Worm (Caenorhabditis elegans): ENCODE data around the gene lex-1.
A peak's percentile ranks its signal among the peaks of the same experiment; 100 is the strongest.

The lex-1 gene

DNA sequence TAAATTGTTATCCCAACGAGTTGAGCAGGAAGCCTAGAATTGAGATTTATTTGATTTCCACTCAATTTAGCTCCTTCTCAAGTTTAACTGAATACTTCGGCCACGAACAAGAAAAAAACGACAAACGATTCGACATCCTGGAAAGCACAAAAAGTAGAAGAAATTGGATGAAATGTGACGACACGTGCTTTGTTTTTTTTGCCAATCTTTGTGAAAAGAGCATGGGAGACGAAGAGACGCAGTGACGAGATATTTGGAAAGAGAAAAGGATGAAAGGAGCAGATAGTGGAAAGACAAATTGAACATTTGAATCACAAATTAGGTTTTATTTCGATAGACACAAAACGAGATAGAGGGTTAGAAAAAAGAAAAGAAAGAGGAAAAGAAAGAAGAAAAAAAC is 35.2 kb downstream of the lex-1 start (continued):
- no peak for TF ChIP-seq ztf-11 (tag; optimal IDR thresholded peaks at IDR 0.05)

DNA sequence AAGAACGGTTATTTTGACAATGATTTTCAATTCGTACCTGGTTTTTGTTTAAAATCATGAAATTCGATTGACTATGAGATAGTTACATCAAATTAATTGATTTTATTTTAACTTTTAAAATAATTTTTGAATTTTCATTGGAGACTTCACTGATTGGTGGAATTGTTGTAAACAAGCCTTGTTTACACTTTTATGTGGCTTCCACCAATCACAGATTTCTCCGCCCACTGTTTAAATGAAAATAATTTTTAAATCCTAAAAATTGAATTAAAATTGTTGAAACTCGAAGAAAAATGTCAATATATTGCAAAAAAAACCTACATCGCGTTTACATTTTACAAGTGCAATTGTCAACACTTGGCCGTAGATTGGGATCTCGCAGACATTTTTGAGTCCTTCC is 41.3 kb downstream of the lex-1 start:
- no peak for TF ChIP-seq lin-13 (GFP tag; optimal IDR thresholded peaks at IDR 0.05)
- no peak for TF ChIP-seq mab-5 (tag; optimal IDR thresholded peaks at IDR 0.05)
- TF ChIP-seq ZK546.5 (tag; optimal IDR thresholded peaks at IDR 0.05), result no peak
- no peak for TF ChIP-seq R02D3.7 (tag; optimal IDR thresholded peaks at IDR 0.05)
- no peak for TF ChIP-seq lin-11 (tag; optimal IDR thresholded peaks at IDR 0.05)
- TF ChIP-seq peb-1 (tag; optimal IDR thresholded peaks at IDR 0.05), result no peak
- TF ChIP-seq ceh-16 (tag; optimal IDR thresholded peaks at IDR 0.05), result no peak
- no peak for TF ChIP-seq skn-1 (tag; optimal IDR thresholded peaks at IDR 0.05)
- no peak for TF ChIP-seq ztf-1 (GFP tag; conservative IDR thresholded peaks at IDR 0.05)
- TF ChIP-seq ztf-4 (tag; optimal IDR thresholded peaks at IDR 0.05), result no peak
- no peak for TF ChIP-seq lin-39 (tag; optimal IDR thresholded peaks at IDR 0.05)

DNA sequence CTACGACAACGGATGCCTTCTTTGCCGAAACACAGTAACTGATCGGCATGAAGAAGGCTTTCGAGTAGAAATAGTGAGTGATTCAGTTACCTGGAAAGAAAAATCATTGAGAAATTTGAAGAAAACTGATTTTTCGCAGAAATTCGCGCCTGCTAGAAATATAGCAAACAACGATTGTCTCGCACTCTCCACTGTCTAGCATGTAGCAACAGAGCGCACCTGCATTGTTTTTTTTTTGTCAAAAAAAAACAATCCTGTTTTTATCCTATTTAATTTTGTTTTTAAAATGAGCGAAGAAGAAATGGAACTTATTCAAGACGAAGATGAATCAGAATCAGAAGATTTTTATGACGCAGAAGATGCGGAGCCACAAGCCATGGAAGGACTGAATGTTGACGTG is 41.8 kb downstream of the lex-1 start, which contains the start of the genes ddb-1 and M18.6:
TSS of gene ddb-1 (minus strand) at position 90 of the 400 bp plus-strand sequence.
TSS of gene M18.6 (plus strand) at position 235 of the 400 bp plus-strand sequence.
- TF ChIP-seq C34F6.9 (tag; optimal IDR thresholded peaks at IDR 0.05), result peak; percentile 71
- peak; percentile 68 for TF ChIP-seq unc-55 (GFP tag; optimal IDR thresholded peaks at IDR 0.05)
- TF ChIP-seq mbf-1 (tag; optimal IDR thresholded peaks at IDR 0.05), result no peak
- TF ChIP-seq nhr-11 (tag; optimal IDR thresholded peaks at IDR 0.05), result no peak
- TF ChIP-seq sem-4 (tag; optimal IDR thresholded peaks at IDR 0.05), result no peak
- TF ChIP-seq lin-11 (tag; optimal IDR thresholded peaks at IDR 0.05), result no peak
- peak in 1 of 2 experiments; percentile 55 for TF ChIP-seq lsy-2 (tag; optimal IDR thresholded peaks at IDR 0.05)
- TF ChIP-seq fos-1 (tag; optimal IDR thresholded peaks at IDR 0.05), result no peak
- TF ChIP-seq gmeb-1 (tag; optimal IDR thresholded peaks at IDR 0.05), result no peak
- TF ChIP-seq ama-1 (optimal IDR thresholded peaks at IDR 0.05), result no peak
- TF ChIP-seq blmp-1 (tag; optimal IDR thresholded peaks at IDR 0.05; ENCODE audit: insufficient read depth), result no peak
- TF ChIP-seq R02D3.7 (tag; optimal IDR thresholded peaks at IDR 0.05), result no peak
- no peak for TF ChIP-seq nhr-237 (tag; optimal IDR thresholded peaks at IDR 0.05)
- TF ChIP-seq ceh-82 (tag; optimal IDR thresholded peaks at IDR 0.05), result no peak
- TF ChIP-seq sma-3 (GFP tag; optimal IDR thresholded peaks at IDR 0.05), result no peak
- no peak for TF ChIP-seq nhr-25 (tag; optimal IDR thresholded peaks at IDR 0.05)
- no peak for TF ChIP-seq nhr-23 (tag; optimal IDR thresholded peaks at IDR 0.05)
- TF ChIP-seq ztf-1 (GFP tag; conservative IDR thresholded peaks at IDR 0.05), result no peak
- TF ChIP-seq unc-62 (GFP tag; optimal IDR thresholded peaks at IDR 0.05), result no peak
- no peak for TF ChIP-seq ztf-11 (tag; optimal IDR thresholded peaks at IDR 0.05)
- no peak for TF ChIP-seq nhr-12 (tag; optimal IDR thresholded peaks at IDR 0.05)
- no peak for TF ChIP-seq ceh-16 (tag; optimal IDR thresholded peaks at IDR 0.05)
- TF ChIP-seq sma-9 (GFP tag; optimal IDR thresholded peaks at IDR 0.05), result no peak
- no peak for TF ChIP-seq sma-9 (tag; optimal IDR thresholded peaks at IDR 0.05)
- no peak for TF ChIP-seq skn-1 (tag; optimal IDR thresholded peaks at IDR 0.05)
- peak; percentile 76 for TF ChIP-seq nhr-129 (tag; optimal IDR thresholded peaks at IDR 0.05)
- no peak for TF ChIP-seq mdl-1 (tag; optimal IDR thresholded peaks at IDR 0.05)
- no peak for TF ChIP-seq elt-3 (tag; optimal IDR thresholded peaks at IDR 0.05)
- no peak for TF ChIP-seq unc-39 (tag; optimal IDR thresholded peaks at IDR 0.05)

DNA sequence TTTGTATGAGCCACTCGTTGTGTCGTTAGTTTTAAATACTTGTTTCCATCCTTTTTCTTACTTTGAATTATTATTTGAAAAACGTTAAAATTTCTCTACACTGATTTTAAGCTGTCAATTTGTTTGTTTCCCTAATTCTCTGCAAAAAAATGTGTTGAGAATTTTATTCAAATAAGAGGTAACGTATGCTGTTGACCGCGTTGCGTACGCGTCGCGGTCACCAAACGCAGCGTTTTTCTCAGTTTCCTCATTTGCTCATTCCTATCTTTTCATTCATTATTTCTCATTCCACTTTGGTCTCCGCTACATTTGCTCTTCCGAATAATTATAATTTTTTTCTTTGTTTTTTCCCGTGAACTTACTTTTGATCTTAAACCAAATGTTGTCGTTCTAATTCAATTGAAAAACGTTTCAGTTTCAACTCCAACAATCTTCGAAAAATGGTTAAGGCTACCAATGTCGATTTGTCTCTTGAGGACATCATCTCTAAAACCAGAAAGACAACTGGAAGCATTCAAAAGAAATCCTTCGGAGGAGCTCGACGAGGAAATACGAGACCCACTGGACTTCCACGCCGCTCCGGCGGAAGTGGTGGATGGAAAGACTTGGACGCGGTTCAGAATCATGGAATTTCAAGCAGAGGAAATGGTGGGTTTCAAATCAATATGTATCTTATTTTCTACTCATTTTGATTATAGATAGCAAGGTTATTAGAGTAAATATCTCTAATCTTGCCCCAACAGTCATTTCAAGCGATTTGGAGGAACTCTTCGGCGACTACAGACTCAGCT is 43.8 kb downstream of the lex-1 start, which contains the start of gene aly-3:
TSS of gene aly-3 (plus strand) at position 409 of the 791 bp plus-strand sequence.
- TF ChIP-seq fos-1 (tag; optimal IDR thresholded peaks at IDR 0.05), result peak; percentile 8
- TF ChIP-seq lin-11 (tag; optimal IDR thresholded peaks at IDR 0.05), result no peak
- no peak for TF ChIP-seq elt-1 (tag; optimal IDR thresholded peaks at IDR 0.05)
- TF ChIP-seq unc-55 (GFP tag; optimal IDR thresholded peaks at IDR 0.05), result peak; percentile 49
- TF ChIP-seq nhr-129 (tag; optimal IDR thresholded peaks at IDR 0.05), result peak; percentile 33
- peak in 1 of 2 experiments; percentile 32 for TF ChIP-seq lsy-2 (tag; optimal IDR thresholded peaks at IDR 0.05)
- peak; percentile 61 for TF ChIP-seq C34F6.9 (tag; optimal IDR thresholded peaks at IDR 0.05)

All from whole organism, L2 larva.